Fruit fly (Drosophila melanogaster) Kc167 (cell line): ENCODE measurements around the gene His3.3B.

Experiments
- Myc ChIP-seq: fragments of >200 bp; optimal IDR thresholded peaks from 2 replicates; lab custom pipeline; 2017; ENCODE audit warnings: missing external identifiers
- Sin3A ChIP-seq: fragments of >200 bp; optimal IDR thresholded peaks from 2 replicates; lab custom pipeline; 2018; ENCODE audit warnings: missing external identifiers
- h ChIP-seq: fragments of >200 bp; optimal IDR thresholded peaks from 3 replicates; lab custom pipeline; 2018; ENCODE audit warnings: missing external identifiers
- insv ChIP-seq: fragments of >200 bp; optimal IDR thresholded peaks from 3 replicates; lab custom pipeline; 2018; ENCODE audit warnings: missing external identifiers
- psq ChIP-seq: fragments of >200 bp; optimal IDR thresholded peaks from 2 replicates; lab custom pipeline; 2017; ENCODE audit warnings: missing external identifiers
- ttk ChIP-seq: sonication (Bioruptor generic); optimal IDR thresholded peaks from 2 replicates; lab custom pipeline; 2017; ENCODE audit warnings: missing external identifiers

dm6 chrX:9196362-9196761, 39.9 kb upstream of the His3.3B start, which contains the start of gene CG12118:
- TF ChIP-seq insv (lab: Kevin White, UChicago) (no peak), ttk (lab: Kevin White, UChicago) (no peak), Myc (no peak), h (lab: Kevin White, UChicago) (no peak), psq (lab: Kevin White, UChicago) (no peak), Sin3A (lab: Kevin White, UChicago) (no peak)
